Fruit fly (Drosophila melanogaster) whole organism, prepupa: ENCODE results near the gene Hmt-1.

ENCODE experiments used
- CG10631 ChIP-seq: fragments of 200-800 bp; sonication (Bioruptor generic); optimal IDR thresholded peaks from 2 replicates; lab custom pipeline; 2016; ENCODE audit warnings: missing biosample characterization, missing genetic modification characterization
- CG10669 ChIP-seq: fragments of 200-800 bp; sonication (Bioruptor generic); optimal IDR thresholded peaks from 3 replicates; lab custom pipeline; 2018; ENCODE audit warnings: missing biosample characterization, mild to moderate bottlenecking, missing genetic modification characterization, moderate library complexity
- CG11294 ChIP-seq: fragments of 200-800 bp; sonication (Bioruptor generic); IDR thresholded peaks from 2 replicates; pipeline ENCODE4 v1.3.6; 2022; ENCODE audit warnings: missing biosample characterization, missing genetic modification characterization
- CG11762 ChIP-seq: fragments of 200-800 bp; sonication (Bioruptor generic); optimal IDR thresholded peaks from 3 replicates; lab custom pipeline; 2016; ENCODE audit warnings: missing biosample characterization, missing genetic modification characterization; ENCODE audit not compliant: insufficient read depth
- CG11902 ChIP-seq: fragments of 200-800 bp; sonication (Bioruptor generic); optimal IDR thresholded peaks from 3 replicates; lab custom pipeline; 2016; ENCODE audit warnings: missing biosample characterization, missing genetic modification characterization
- CG1621 ChIP-seq: fragments of 200-800 bp; sonication (Bioruptor generic); optimal IDR thresholded peaks from 3 replicates; lab custom pipeline; 2018; ENCODE audit warnings: missing biosample characterization, mild to moderate bottlenecking, missing genetic modification characterization
- CG16779 ChIP-seq: fragments of 200-800 bp; sonication (Bioruptor generic); optimal IDR thresholded peaks from 3 replicates; lab custom pipeline; 2017; ENCODE audit warnings: missing biosample characterization, mild to moderate bottlenecking, missing genetic modification characterization
- CG3032 ChIP-seq: fragments of 200-800 bp; optimal IDR thresholded peaks from 2 replicates; lab custom pipeline; 2019; ENCODE audit warnings: missing biosample characterization, mild to moderate bottlenecking, missing genetic modification characterization, moderate library complexity
- CG31627 ChIP-seq: fragments of 200-800 bp; sonication (Bioruptor generic); optimal IDR thresholded peaks from 3 replicates; lab custom pipeline; 2016; ENCODE audit warnings: missing biosample characterization, missing genetic modification characterization
- CG34406 ChIP-seq: fragments of 200-800 bp; sonication (Bioruptor generic); optimal IDR thresholded peaks from 3 replicates; lab custom pipeline; 2016; ENCODE audit warnings: missing biosample characterization, missing genetic modification characterization
- CG4318 ChIP-seq: fragments of 200-800 bp; sonication (Bioruptor generic); optimal IDR thresholded peaks from 3 replicates; lab custom pipeline; 2017; ENCODE audit warnings: missing biosample characterization, mild to moderate bottlenecking, missing genetic modification characterization
- CG6163 ChIP-seq: fragments of 200-800 bp; sonication (Bioruptor generic); IDR thresholded peaks from 3 replicates; pipeline ENCODE4 v1.3.6; 2022; ENCODE audit warnings: missing biosample characterization, missing genetic modification characterization
- CG6276 ChIP-seq: fragments of 200-800 bp; sonication (Bioruptor generic); optimal IDR thresholded peaks from 2 replicates; lab custom pipeline; 2017; ENCODE audit warnings: missing biosample characterization, mild to moderate bottlenecking, missing genetic modification characterization
- CG6792 ChIP-seq: fragments of 200-800 bp; sonication (Bioruptor generic); optimal IDR thresholded peaks from 3 replicates; lab custom pipeline; 2016; ENCODE audit warnings: missing biosample characterization, missing genetic modification characterization
- CG6808 ChIP-seq: fragments of 200-800 bp; sonication (Bioruptor generic); optimal IDR thresholded peaks from 3 replicates; lab custom pipeline; 2017; ENCODE audit warnings: missing biosample characterization, missing genetic modification characterization, mild to moderate bottlenecking, moderate library complexity, missing genetic modification reagents
- CG7368 ChIP-seq: fragments of 200-800 bp; sonication (Bioruptor generic); optimal IDR thresholded peaks from 3 replicates; lab custom pipeline; 2016; ENCODE audit warnings: missing biosample characterization, missing genetic modification characterization
- CG8119 ChIP-seq: fragments of 200-800 bp; sonication (Bioruptor generic); IDR thresholded peaks from 3 replicates; pipeline ENCODE4 v1.3.6; 2022; ENCODE audit warnings: missing biosample characterization, missing genetic modification characterization
- CG8632 ChIP-seq: fragments of 200-800 bp; sonication (Bioruptor generic); optimal IDR thresholded peaks from 3 replicates; lab custom pipeline; 2016; ENCODE audit warnings: missing biosample characterization, missing genetic modification characterization
- Eip75B ChIP-seq: fragments of 200-800 bp; sonication (Bioruptor generic); optimal IDR thresholded peaks from 3 replicates; lab custom pipeline; 2016; ENCODE audit warnings: missing biosample characterization, missing genetic modification characterization
- Eip78C ChIP-seq: fragments of 200-800 bp; sonication (Bioruptor generic); peaks from one replicate; lab custom pipeline; 2016; ENCODE audit warnings: missing biosample characterization, missing genetic modification characterization
- Eip93F ChIP-seq: fragments of 200-800 bp; sonication (Bioruptor generic); optimal IDR thresholded peaks from 2 replicates; lab custom pipeline; 2016; ENCODE audit warnings: missing biosample characterization, mild to moderate bottlenecking, missing genetic modification characterization
- Ets21C ChIP-seq: fragments of 200-800 bp; sonication (Bioruptor generic); optimal IDR thresholded peaks from 3 replicates; lab custom pipeline; 2016; ENCODE audit warnings: missing biosample characterization, missing genetic modification characterization
- Ets96B ChIP-seq: fragments of 200-800 bp; optimal IDR thresholded peaks from 2 replicates; lab custom pipeline; 2019; ENCODE audit warnings: missing biosample characterization, mild to moderate bottlenecking, missing genetic modification characterization, moderate library complexity
- Gug ChIP-seq: fragments of 200-800 bp; sonication (Bioruptor generic); IDR thresholded peaks from 2 replicates; pipeline ENCODE4 v1.3.6; 2022; ENCODE audit warnings: missing biosample characterization, missing genetic modification characterization
- Hr4 ChIP-seq: fragments of 200-800 bp; sonication (Bioruptor generic); optimal IDR thresholded peaks from 3 replicates; lab custom pipeline; 2016; ENCODE audit warnings: missing biosample characterization, missing genetic modification characterization
- OdsH ChIP-seq: fragments of 200-800 bp; sonication (Bioruptor generic); optimal IDR thresholded peaks from 3 replicates; lab custom pipeline; 2016; ENCODE audit warnings: missing biosample characterization, missing genetic modification characterization
- Smox ChIP-seq: fragments of 200-800 bp; sonication (Bioruptor generic); optimal IDR thresholded peaks from 3 replicates; lab custom pipeline; 2016; ENCODE audit warnings: missing biosample characterization, missing genetic modification characterization
- Sox14 ChIP-seq: fragments of 200-800 bp; sonication (Bioruptor generic); optimal IDR thresholded peaks from 3 replicates; lab custom pipeline; 2016; ENCODE audit warnings: missing biosample characterization, missing genetic modification characterization
- acj6 ChIP-seq: fragments of 200-800 bp; sonication (Bioruptor generic); optimal IDR thresholded peaks from 3 replicates; lab custom pipeline; 2016; ENCODE audit warnings: missing biosample characterization, missing genetic modification characterization
- cyc ChIP-seq: fragments of 200-800 bp; sonication (Bioruptor generic); optimal IDR thresholded peaks from 3 replicates; lab custom pipeline; 2016; ENCODE audit warnings: missing biosample characterization, missing genetic modification characterization
- dac ChIP-seq: fragments of 200-800 bp; sonication (Bioruptor generic); optimal IDR thresholded peaks from 2 replicates; lab custom pipeline; 2017; ENCODE audit warnings: missing biosample characterization, mild to moderate bottlenecking, missing genetic modification characterization
- dsx ChIP-seq: fragments of 200-800 bp; optimal IDR thresholded peaks from 3 replicates; lab custom pipeline; 2019; ENCODE audit warnings: missing biosample characterization, mild to moderate bottlenecking, missing genetic modification characterization, moderate library complexity; ENCODE audit not compliant: poor library complexity, severe bottlenecking
- esn ChIP-seq: fragments of 200-800 bp; sonication (Bioruptor generic); optimal IDR thresholded peaks from 2 replicates; lab custom pipeline; 2016; ENCODE audit warnings: missing biosample characterization, mild to moderate bottlenecking, missing genetic modification characterization, moderate library complexity
- fd59A ChIP-seq: fragments of 200-800 bp; sonication (Bioruptor generic); optimal IDR thresholded peaks from 2 replicates; lab custom pipeline; 2017; ENCODE audit warnings: missing biosample characterization, mild to moderate bottlenecking, missing genetic modification characterization, missing genetic modification reagents
- fd85E ChIP-seq: fragments of 200-800 bp; sonication (Bioruptor generic); optimal IDR thresholded peaks from 3 replicates; lab custom pipeline; 2016; ENCODE audit warnings: missing biosample characterization, missing genetic modification characterization
- fkh ChIP-seq: fragments of 200-800 bp; sonication (Bioruptor generic); optimal IDR thresholded peaks from 3 replicates; lab custom pipeline; 2017; ENCODE audit warnings: missing biosample characterization, mild to moderate bottlenecking, missing genetic modification characterization, moderate library complexity
- lz ChIP-seq: fragments of 200-800 bp; sonication (Bioruptor generic); optimal IDR thresholded peaks from 3 replicates; lab custom pipeline; 2016; ENCODE audit warnings: missing biosample characterization, missing genetic modification characterization
- net ChIP-seq: fragments of 200-800 bp; sonication (Bioruptor generic); optimal IDR thresholded peaks from 3 replicates; lab custom pipeline; 2016; ENCODE audit warnings: missing biosample characterization, missing genetic modification characterization
- salr ChIP-seq, 2 experiments: fragments of 200-800 bp; sonication (Bioruptor generic); optimal IDR thresholded peaks; 3 replicates each; lab custom pipeline; 2016 to 2018; ENCODE audit warnings: missing biosample characterization in 2 of 2, missing genetic modification characterization in 2 of 2, mild to moderate bottlenecking in 1 of 2
- ss ChIP-seq, 2 experiments: fragments of 200-800 bp; sonication (Bioruptor generic); optimal IDR thresholded peaks; 2 replicates in 1 of 2; 3 replicates in 1 of 2; lab custom pipeline; 2017 to 2018; ENCODE audit warnings: mild to moderate bottlenecking in 2 of 2, missing biosample characterization in 2 of 2, missing genetic modification characterization in 2 of 2, moderate library complexity in 1 of 2
- svp ChIP-seq: fragments of 200-800 bp; sonication (Bioruptor generic); peaks from one replicate; lab custom pipeline; 2016; ENCODE audit warnings: missing biosample characterization, missing genetic modification characterization
- vri ChIP-seq: fragments of 200-800 bp; sonication (Bioruptor generic); optimal IDR thresholded peaks from 3 replicates; lab custom pipeline; 2016; ENCODE audit warnings: missing biosample characterization, mild to moderate bottlenecking, missing genetic modification characterization

Gene Hmt-1

DNA sequence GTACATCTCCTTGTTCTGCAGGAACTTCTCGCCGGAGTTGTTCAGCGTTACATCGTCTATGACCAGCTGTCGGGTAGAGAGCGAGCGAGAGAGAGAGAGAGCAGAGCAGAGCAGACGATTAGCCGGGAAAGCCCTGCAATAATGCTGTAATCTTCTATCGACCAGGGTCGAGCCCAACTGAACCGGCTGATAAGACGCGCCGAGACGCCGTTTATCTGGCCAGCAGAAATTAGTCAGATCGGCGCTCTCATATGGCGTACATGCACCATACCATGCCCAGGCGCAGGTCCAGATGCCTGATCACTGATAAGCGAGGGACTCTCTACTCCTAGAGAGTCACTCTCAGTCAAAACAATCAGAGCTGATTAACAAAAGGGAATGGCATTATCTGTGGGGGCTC, 5.4 kb downstream of the Hmt-1 start:
- TF ChIP-seq svp (peak; percentile 97), vri (peak; percentile 51), esn (no peak), CG1621 (tag; lab: Kevin White, UChicago) (no peak)

- TF ChIP-seq fd59A (GFP tag; lab: Kevin White, UChicago): no peak
- no peak for TF ChIP-seq CG4318 (GFP tag; lab: Kevin White, UChicago)
- TF ChIP-seq CG10631: no peak
- TF ChIP-seq CG10669: no peak
- TF ChIP-seq CG6808: no peak
- no peak for TF ChIP-seq Eip93F (GFP tag; lab: Kevin White, UChicago)
- TF ChIP-seq CG31627: no peak
- no peak for TF ChIP-seq lz (GFP tag; lab: Kevin White, UChicago)
- no peak for TF ChIP-seq CG11294 (GFP tag; lab: Robert Waterston, UW)
- no peak for TF ChIP-seq dac (GFP tag; lab: Kevin White, UChicago)
- TF ChIP-seq CG8119 (GFP tag; lab: Robert Waterston, UW): no peak
- no peak for TF ChIP-seq Ets21C (GFP tag; lab: Kevin White, UChicago)
- TF ChIP-seq Ets96B (tag; lab: Kevin White, UChicago): no peak
- TF ChIP-seq CG6163 (GFP tag; lab: Robert Waterston, UW): no peak
- TF ChIP-seq, all 60 proteins: peak for 0
These were observed 11.0 kb downstream of the Hmt-1 start, which contains the start of gene CG4546 for dm6 chr3R:15846234-15846633. CG4546 (plus strand) TSS chr3R:15846534.

DNA sequence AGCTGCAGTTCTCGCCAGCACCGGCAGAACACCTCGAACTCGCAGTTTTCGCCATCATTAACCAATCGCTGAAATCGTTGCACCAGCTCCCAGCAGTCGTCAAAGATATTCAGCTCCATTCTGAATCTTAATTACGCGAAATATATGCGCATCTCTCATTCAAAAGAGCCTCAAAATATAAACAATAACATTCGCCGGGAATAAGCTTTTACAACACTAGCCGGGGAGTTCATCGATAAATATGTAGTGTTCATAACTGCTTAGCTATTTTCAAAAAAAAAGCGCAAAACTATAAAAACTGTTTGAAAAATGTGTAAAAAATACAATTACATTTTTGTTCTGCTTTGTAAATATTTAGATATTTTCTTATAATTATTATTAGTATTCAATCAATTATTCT, 18.0 kb downstream of the Hmt-1 start, which contains the start of gene Pbp45:
Gene Pbp45 (minus strand): TSS at position 222 of the 400 bp plus-strand sequence.
- TF ChIP-seq CG8632: no peak
- TF ChIP-seq CG16779 (tag; lab: Kevin White, UChicago): no peak
- no peak for TF ChIP-seq vri
- no peak for TF ChIP-seq CG11762 (GFP tag; lab: Kevin White, UChicago)
- TF ChIP-seq CG11902: no peak
- TF ChIP-seq Ets21C (GFP tag; lab: Kevin White, UChicago): no peak
- no peak for TF ChIP-seq net (GFP tag; lab: Kevin White, UChicago)
- no peak for TF ChIP-seq CG6792 (GFP tag; lab: Kevin White, UChicago)
- TF ChIP-seq Hr4: no peak
- TF ChIP-seq CG6276: no peak
- TF ChIP-seq Eip75B: no peak
- no peak for TF ChIP-seq Eip78C (GFP tag; lab: Kevin White, UChicago)
- TF ChIP-seq Smox (GFP tag; lab: Kevin White, UChicago): no peak

DNA sequence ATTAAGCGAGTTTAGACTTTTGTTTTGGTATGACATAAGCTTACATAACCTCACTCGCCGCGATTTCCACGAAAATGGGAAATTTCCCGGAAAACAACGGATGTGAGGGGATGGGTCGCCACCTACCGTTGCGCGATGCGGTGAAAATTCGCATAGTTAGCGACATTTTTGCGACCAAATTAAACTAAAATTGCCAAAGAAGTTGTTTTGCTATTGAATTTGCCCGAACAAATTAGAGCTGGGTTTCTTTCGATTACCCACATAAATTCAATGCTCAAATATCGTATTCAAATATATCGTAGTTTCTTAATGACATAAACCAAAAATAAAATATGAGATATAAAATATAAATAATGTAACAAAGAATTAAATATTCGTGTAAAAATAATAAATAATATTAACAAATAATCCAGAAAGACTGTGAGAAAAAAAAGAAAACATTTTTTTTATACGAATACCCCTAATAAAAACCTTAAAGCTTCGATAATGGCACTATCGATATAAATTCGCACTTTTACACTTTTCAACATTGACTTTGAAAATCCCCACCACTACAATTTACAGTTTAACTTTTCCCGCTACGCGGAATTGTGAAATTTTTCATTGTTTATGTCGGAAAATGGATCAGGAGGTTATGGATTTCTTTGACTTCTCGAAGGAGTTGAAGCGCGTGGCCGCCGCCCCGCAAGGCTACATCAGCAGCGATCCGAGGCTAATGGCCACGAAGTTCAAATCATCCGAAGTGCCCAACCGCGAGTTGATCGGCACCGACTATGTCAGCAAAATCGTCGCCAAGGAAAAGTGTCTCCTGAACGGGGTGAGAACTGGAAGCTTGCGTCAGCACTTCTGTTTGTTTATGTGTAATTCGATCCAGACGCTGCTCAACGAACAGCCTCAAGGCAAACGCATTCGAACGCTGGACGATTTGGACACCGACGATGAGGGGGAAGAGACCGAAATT, 20.1 kb downstream of the Hmt-1 start, which contains the start of the genes ND-23 and spn-E:
Gene ND-23 (minus strand): TSS at position 254 of the 961 bp plus-strand sequence.
Gene spn-E (plus strand): TSS at position 556 of the 961 bp plus-strand sequence.
- TF ChIP-seq Hr4 (no peak), acj6 (GFP tag; lab: Kevin White, UChicago) (peak; percentile 35), lz (GFP tag; lab: Kevin White, UChicago) (peak; percentile 6), CG3032 (tag; lab: Kevin White, UChicago) (peak; percentile 69), CG6276 (no peak), Ets96B (tag; lab: Kevin White, UChicago) (no peak), CG31627 (no peak), esn (peak; percentile 25), fd85E (GFP tag; lab: Kevin White, UChicago) (no peak), CG11902 (peak; percentile 5), CG11294 (GFP tag; lab: Robert Waterston, UW) (no peak), cyc (no peak), CG6163 (GFP tag; lab: Robert Waterston, UW) (0 out of 3 replicates have a peak, but pooled peaks have one; percentile 37), ss (GFP tag; optimal IDR thresholded peaks at IDR 0.05; lab: Kevin White, UChicago) (no peak), dac (GFP tag; lab: Kevin White, UChicago) (no peak), CG7368 (GFP tag; lab: Kevin White, UChicago) (no peak), OdsH (GFP tag; lab: Kevin White, UChicago) (peak; percentile 29), CG8632 (no peak), Gug (GFP tag; lab: Robert Waterston, UW) (0 out of 2 replicates have a peak, but pooled peaks have one; percentile 16), CG10631 (peak; percentile 66), CG34406 (GFP tag; lab: Kevin White, UChicago) (peak; percentile 19), Eip78C (GFP tag; lab: Kevin White, UChicago) (peak; percentile 68), dsx (GFP tag; lab: Kevin White, UChicago) (no peak), CG10669 (no peak), Sox14 (GFP tag; lab: Kevin White, UChicago) (no peak), fkh (GFP tag; lab: Kevin White, UChicago) (no peak), salr (GFP tag; optimal IDR thresholded peaks at IDR 0.05; lab: Kevin White, UChicago) (peak in 1 of 2 experiments; percentile 24)
